Fruit fly (Drosophila melanogaster) whole organism, adult: ENCODE data around the gene Dnz1.

Experiments used
- CG11617 ChIP-seq: fragments of 200-800 bp; sonication (Bioruptor generic); optimal IDR thresholded peaks from 2 replicates; lab custom pipeline; 2017; ENCODE audit warnings: mild to moderate bottlenecking, missing biosample characterization, missing genetic modification reagents, missing genetic modification characterization
- CG12768 ChIP-seq: fragments of 200-800 bp; sonication (Bioruptor generic); optimal IDR thresholded peaks from 2 replicates; lab custom pipeline; 2017; ENCODE audit warnings: missing biosample characterization, missing genetic modification characterization, mild to moderate bottlenecking, moderate library complexity, missing genetic modification reagents
- CG14711 ChIP-seq: fragments of 200-800 bp; sonication (Bioruptor generic); optimal IDR thresholded peaks from 2 replicates; lab custom pipeline; 2018; ENCODE audit warnings: missing biosample characterization, mild to moderate bottlenecking, missing genetic modification characterization, moderate library complexity
- CG1620 ChIP-seq: fragments of 200-800 bp; sonication (Bioruptor generic); optimal IDR thresholded peaks from 2 replicates; lab custom pipeline; 2016; ENCODE audit warnings: missing biosample characterization, missing genetic modification characterization
- CG33017 ChIP-seq: fragments of 200-800 bp; sonication (Bioruptor generic); optimal IDR thresholded peaks from 2 replicates; lab custom pipeline; 2018; ENCODE audit warnings: missing biosample characterization, mild to moderate bottlenecking, missing genetic modification characterization, moderate library complexity
- CG5204 ChIP-seq: fragments of 200-800 bp; sonication (Bioruptor generic); optimal IDR thresholded peaks from 2 replicates; lab custom pipeline; 2016; ENCODE audit warnings: missing biosample characterization, missing genetic modification characterization
- CG7045 ChIP-seq: fragments of 200-800 bp; sonication (Bioruptor generic); optimal IDR thresholded peaks from 2 replicates; lab custom pipeline; 2017; ENCODE audit warnings: missing biosample characterization, mild to moderate bottlenecking, missing genetic modification characterization
- CG7101 ChIP-seq: fragments of 200-800 bp; sonication (Bioruptor generic); optimal IDR thresholded peaks from 2 replicates; lab custom pipeline; 2018; ENCODE audit warnings: missing biosample characterization, mild to moderate bottlenecking, missing genetic modification characterization, moderate library complexity
- Clk ChIP-seq: fragments of 200-800 bp; sonication (Bioruptor generic); optimal IDR thresholded peaks from 2 replicates; lab custom pipeline; 2017; ENCODE audit warnings: missing biosample characterization, missing genetic modification characterization
- Crg-1 ChIP-seq: fragments of 200-800 bp; sonication (Bioruptor generic); optimal IDR thresholded peaks from 2 replicates; lab custom pipeline; 2016; ENCODE audit warnings: missing biosample characterization, missing genetic modification characterization
- Hr96 ChIP-seq: fragments of 200-800 bp; sonication (Bioruptor generic); optimal IDR thresholded peaks from 2 replicates; lab custom pipeline; 2016; ENCODE audit warnings: missing biosample characterization, missing genetic modification characterization
- Mnt ChIP-seq: fragments of 200-800 bp; sonication (Bioruptor generic); optimal IDR thresholded peaks from 2 replicates; lab custom pipeline; 2016; ENCODE audit warnings: missing biosample characterization, mild to moderate bottlenecking, missing genetic modification characterization
- bab1 ChIP-seq: fragments of 200-800 bp; sonication (Bioruptor generic); optimal IDR thresholded peaks from 3 replicates; lab custom pipeline; 2019; ENCODE audit warnings: missing biosample characterization, mild to moderate bottlenecking, missing genetic modification characterization, moderate library complexity
- cic ChIP-seq: fragments of 200-800 bp; sonication (Bioruptor generic); optimal IDR thresholded peaks from 2 replicates; lab custom pipeline; 2017; ENCODE audit warnings: missing biosample characterization, mild to moderate bottlenecking, missing genetic modification characterization, moderate library complexity
- cnc ChIP-seq, 2 experiments: fragments of >200 bp; optimal IDR thresholded peaks; 2 replicates each; lab custom pipeline; 2017
- kay ChIP-seq: fragments of 200-800 bp; sonication (Bioruptor generic); peaks from one replicate; lab custom pipeline; 2016; ENCODE audit warnings: missing biosample characterization, missing genetic modification characterization, borderline replicate concordance
- ovo ChIP-seq: fragments of 200-800 bp; sonication (Bioruptor generic); optimal IDR thresholded peaks from 2 replicates; lab custom pipeline; 2016; ENCODE audit warnings: missing biosample characterization, missing genetic modification characterization
- pad ChIP-seq: fragments of 200-800 bp; sonication (Bioruptor generic); optimal IDR thresholded peaks from 3 replicates; lab custom pipeline; 2017; ENCODE audit warnings: missing biosample characterization, missing genetic modification characterization, mild to moderate bottlenecking, moderate library complexity, missing genetic modification reagents
- tj ChIP-seq: fragments of 200-800 bp; sonication (Bioruptor generic); optimal IDR thresholded peaks from 3 replicates; lab custom pipeline; 2017; ENCODE audit warnings: missing biosample characterization, mild to moderate bottlenecking, missing genetic modification characterization, moderate library complexity
- toe ChIP-seq: fragments of 200-800 bp; sonication (Bioruptor generic); optimal IDR thresholded peaks from 2 replicates; lab custom pipeline; 2016; ENCODE audit warnings: missing biosample characterization, missing genetic modification characterization

Dnz1 gene

DNA sequence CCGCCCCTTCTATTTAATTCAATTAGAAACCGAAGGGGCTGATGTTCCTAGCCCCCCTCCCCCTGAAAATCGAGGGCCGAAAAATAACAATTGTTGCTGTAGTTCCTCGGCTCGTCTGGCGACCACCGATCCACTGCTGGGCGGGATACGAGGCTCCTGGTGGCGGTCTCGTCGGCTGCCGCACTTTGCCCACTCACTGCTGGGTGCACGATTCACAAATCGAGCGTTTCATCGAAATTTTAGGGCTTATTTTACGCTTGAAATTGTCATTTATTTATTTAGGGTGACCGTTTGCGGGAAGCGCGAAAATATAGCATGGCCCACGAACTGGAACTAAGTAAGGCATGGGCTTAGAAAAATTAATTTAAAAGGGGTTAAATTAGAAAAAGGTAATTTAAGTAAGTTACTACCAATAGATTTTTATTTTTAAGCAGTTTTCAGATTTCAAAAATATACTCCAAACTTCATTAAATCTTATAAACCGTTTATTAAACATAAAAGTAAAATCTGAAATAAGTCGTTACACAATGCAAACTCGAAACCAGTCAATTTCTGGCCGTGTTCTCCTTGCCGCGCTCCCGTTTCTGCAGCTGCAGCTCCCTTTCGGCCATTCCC lies at the start of gene Dnz1:
TSS of gene Dnz1 (minus strand) at position 317 of the 615 bp plus-strand sequence.
- TF ChIP-seq pad (peak; percentile 10), Hr96 (GFP tag; lab: Kevin White, UChicago) (no peak), toe (peak; percentile 12), bab1 (GFP tag; lab: Kevin White, UChicago) (peak; percentile 30), CG7101 (tag; lab: Kevin White, UChicago) (peak; percentile 61), CG14711 (peak; percentile 59), kay (GFP tag; lab: Kevin White, UChicago) (peak; percentile 31), Mnt (GFP tag; lab: Kevin White, UChicago) (no peak), cic (GFP tag; lab: Kevin White, UChicago) (no peak), cnc (optimal IDR thresholded peaks at IDR 0.05; lab: Kevin White, UChicago) (no peak), CG5204 (GFP tag; lab: Kevin White, UChicago) (peak; percentile 34), tj (GFP tag; lab: Kevin White, UChicago) (peak; percentile 15), CG11617 (GFP tag; lab: Kevin White, UChicago) (peak; percentile 45), Clk (GFP tag; lab: Kevin White, UChicago) (no peak), Crg-1 (GFP tag; lab: Kevin White, UChicago) (peak; percentile 2), CG33017 (tag; lab: Kevin White, UChicago) (peak; percentile 30), CG12768 (GFP tag; lab: Kevin White, UChicago) (no peak), ovo (GFP tag; lab: Kevin White, UChicago) (no peak), CG1620 (GFP tag; lab: Kevin White, UChicago) (peak; percentile 8), CG7045 (peak; percentile 62)

DNA sequence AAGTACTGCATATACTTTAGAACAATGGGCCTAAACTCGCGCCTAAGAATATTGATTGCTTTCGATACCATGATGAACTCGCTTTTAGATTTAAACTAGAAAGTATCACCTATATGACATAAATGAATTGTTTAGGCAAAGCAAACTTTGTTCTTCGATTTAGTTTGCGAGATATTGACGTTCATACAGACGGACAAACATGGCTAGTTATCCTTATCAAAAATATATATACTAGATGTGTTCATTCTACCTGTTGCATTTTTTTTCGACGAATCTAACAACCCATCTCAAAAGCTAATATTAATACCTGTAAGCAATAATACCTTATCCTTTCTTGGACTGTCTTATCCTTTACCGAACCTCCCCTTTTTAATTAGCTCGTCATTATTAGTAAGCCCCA lies 45.2 kb upstream of the Dnz1 start, which contains the start of gene CG14070:
TSS of gene CG14070 (minus strand) at position 101 of the 400 bp plus-strand sequence.
- TF ChIP-seq CG33017 (tag; lab: Kevin White, UChicago), result no peak
- no peak for TF ChIP-seq Clk (GFP tag; lab: Kevin White, UChicago)
- no peak for TF ChIP-seq CG5204 (GFP tag; lab: Kevin White, UChicago)
- no peak for TF ChIP-seq bab1 (GFP tag; lab: Kevin White, UChicago)
- TF ChIP-seq Mnt (GFP tag; lab: Kevin White, UChicago), result no peak
- TF ChIP-seq Crg-1 (GFP tag; lab: Kevin White, UChicago), result no peak
- no peak for TF ChIP-seq CG11617 (GFP tag; lab: Kevin White, UChicago)
- TF ChIP-seq pad, result no peak
- TF ChIP-seq kay (GFP tag; lab: Kevin White, UChicago), result no peak
- no peak for TF ChIP-seq CG1620 (GFP tag; lab: Kevin White, UChicago)
- TF ChIP-seq CG14711, result no peak
- TF ChIP-seq cic (GFP tag; lab: Kevin White, UChicago), result no peak
- no peak for TF ChIP-seq CG7045
- TF ChIP-seq CG7101 (tag; lab: Kevin White, UChicago), result no peak
- no peak for TF ChIP-seq tj (GFP tag; lab: Kevin White, UChicago)
- TF ChIP-seq Hr96 (GFP tag; lab: Kevin White, UChicago), result no peak

DNA sequence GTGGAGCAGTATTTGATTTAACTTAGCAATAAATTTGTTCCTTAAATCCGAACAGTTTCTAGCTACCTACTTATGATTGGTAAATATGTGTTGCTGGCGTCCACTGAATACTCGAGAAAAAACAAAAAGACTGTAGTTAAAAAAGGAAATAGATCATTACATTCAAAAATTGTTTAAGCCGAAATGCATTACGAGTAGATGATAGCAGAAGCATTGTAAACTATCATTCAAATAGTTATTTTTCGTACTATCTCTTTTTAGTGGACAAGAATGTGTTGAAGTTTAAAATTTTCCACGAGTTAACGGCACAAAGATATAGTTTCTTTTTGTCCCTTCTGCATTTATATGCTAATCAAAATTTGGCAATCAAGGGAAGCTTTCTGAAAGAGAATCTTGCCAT lies 32.4 kb upstream of the Dnz1 start, which contains the start of gene CG14071:
TSS of gene CG14071 (minus strand) at position 101 of the 400 bp plus-strand sequence.
- TF ChIP-seq CG12768 (GFP tag; lab: Kevin White, UChicago), result no peak
- no peak for TF ChIP-seq CG14711
- TF ChIP-seq CG5204 (GFP tag; lab: Kevin White, UChicago), result no peak
- TF ChIP-seq bab1 (GFP tag; lab: Kevin White, UChicago), result no peak
- TF ChIP-seq Mnt (GFP tag; lab: Kevin White, UChicago), result no peak

DNA sequence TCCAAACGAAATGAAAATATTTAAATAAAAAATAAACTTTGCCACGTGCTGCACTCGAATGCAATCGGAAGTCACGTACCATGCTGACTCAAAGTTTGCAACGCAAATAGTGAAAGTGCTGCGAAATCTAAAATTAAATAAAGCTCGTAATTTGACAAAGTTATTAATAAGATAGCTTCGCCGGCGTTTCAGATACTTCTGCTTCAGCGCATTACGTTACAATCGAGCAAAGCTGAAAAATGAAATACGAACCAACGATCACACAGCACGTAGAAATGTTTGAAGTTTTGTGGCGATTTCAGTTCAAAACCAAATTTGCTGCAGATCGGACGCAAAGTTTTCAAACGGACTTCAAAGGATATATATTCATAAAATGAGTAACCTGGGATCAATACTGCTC lies 13.4 kb upstream of the Dnz1 start, which contains the start of gene CG12517:
TSS of gene CG12517 (plus strand) at position 301 of the 400 bp plus-strand sequence.
- TF ChIP-seq CG33017 (tag; lab: Kevin White, UChicago) (no peak), ovo (GFP tag; lab: Kevin White, UChicago) (no peak), CG12768 (GFP tag; lab: Kevin White, UChicago) (no peak), CG7045 (no peak), cic (GFP tag; lab: Kevin White, UChicago) (no peak), Clk (GFP tag; lab: Kevin White, UChicago) (no peak)

DNA sequence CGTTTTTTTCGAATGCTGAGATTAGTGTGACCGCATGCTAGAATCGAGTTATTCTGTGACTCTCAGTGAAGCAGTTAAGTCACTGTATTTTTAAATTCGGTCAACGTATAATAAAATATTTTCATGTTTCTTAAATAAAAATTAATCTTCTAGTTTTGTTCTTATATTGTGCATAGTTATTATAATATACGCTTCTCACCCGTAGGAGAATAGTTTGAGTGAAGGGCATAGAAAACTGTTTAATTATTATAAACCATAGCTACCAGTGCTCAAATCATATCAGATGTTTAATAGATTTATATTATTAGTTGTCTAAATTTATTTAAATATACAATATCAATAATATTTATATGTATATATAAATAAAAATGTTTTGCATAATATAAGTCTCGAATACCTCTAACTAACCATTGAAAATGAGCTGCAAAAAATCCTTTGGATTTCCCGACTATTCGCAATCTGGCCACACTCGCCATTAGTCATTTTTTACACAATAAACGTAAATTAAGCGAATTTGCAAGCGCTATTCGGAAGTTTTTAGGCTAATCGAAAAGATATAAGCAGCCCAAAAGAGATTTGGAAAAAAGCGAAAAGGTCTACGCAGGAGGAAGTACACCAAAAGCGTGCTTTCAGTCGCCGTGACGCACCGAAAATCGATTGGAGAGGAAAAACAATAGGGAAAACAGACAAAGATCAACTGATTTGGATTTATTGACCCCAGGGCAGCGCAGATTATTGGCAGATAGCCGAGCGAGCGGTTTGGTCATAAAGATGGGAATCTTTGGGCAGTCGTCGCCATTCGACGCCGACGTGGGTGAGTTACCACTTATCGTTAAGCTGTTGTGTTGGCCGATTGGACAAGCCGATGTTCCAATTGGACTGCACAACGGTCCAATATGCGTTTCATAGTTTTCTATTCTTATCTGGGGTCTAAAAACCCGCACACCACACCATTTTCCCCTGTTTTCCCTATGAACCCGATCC lies 1.9 kb upstream of the Dnz1 start, which contains the start of the genes aurB and Stam:
TSS of gene aurB (minus strand) at position 31 of the 984 bp plus-strand sequence.
TSS of gene Stam (plus strand) at position 473 of the 984 bp plus-strand sequence.
- TF ChIP-seq CG33017 (tag; lab: Kevin White, UChicago) (peak; percentile 65), tj (GFP tag; lab: Kevin White, UChicago) (peak; percentile 35), Hr96 (GFP tag; lab: Kevin White, UChicago) (no peak), CG5204 (GFP tag; lab: Kevin White, UChicago) (peak; percentile 9), cic (GFP tag; lab: Kevin White, UChicago) (no peak), CG12768 (GFP tag; lab: Kevin White, UChicago) (peak; percentile 23), CG7101 (tag; lab: Kevin White, UChicago) (peak; percentile 70), bab1 (GFP tag; lab: Kevin White, UChicago) (peak; percentile 58), toe (peak; percentile 48), CG11617 (GFP tag; lab: Kevin White, UChicago) (peak; percentile 77), Mnt (GFP tag; lab: Kevin White, UChicago) (peak; percentile 3), cnc (optimal IDR thresholded peaks at IDR 0.05; lab: Kevin White, UChicago) (no peak), CG7045 (peak; percentile 35), pad (peak; percentile 29), Clk (GFP tag; lab: Kevin White, UChicago) (no peak), ovo (GFP tag; lab: Kevin White, UChicago) (no peak), CG1620 (GFP tag; lab: Kevin White, UChicago) (no peak), kay (GFP tag; lab: Kevin White, UChicago) (peak; percentile 90), Crg-1 (GFP tag; lab: Kevin White, UChicago) (peak; percentile 14), CG14711 (peak; percentile 61)
